Fruit fly (Drosophila melanogaster) whole organism, embryonic: Measurements from ENCODE around the gene CaBP1.

Experiments used
- Atf-2 ChIP-seq: fragments of 200-800 bp; sonication (Bioruptor generic); optimal IDR thresholded peaks from 2 replicates; lab custom pipeline; 2016; ENCODE audit warnings: missing biosample characterization, missing genetic modification characterization
- Bgb ChIP-seq: fragments of 200-800 bp; sonication (Bioruptor generic); IDR thresholded peaks from 2 replicates; pipeline ENCODE4 v1.3.6; 2022; ENCODE audit warnings: missing biosample characterization, missing genetic modification characterization; ENCODE audit not compliant: partially characterized antibody
- CG10366 ChIP-seq: fragments of 200-800 bp; sonication (Bioruptor generic); IDR thresholded peaks from 2 replicates; pipeline ENCODE4 v1.3.6; 2022; ENCODE audit warnings: missing biosample characterization, missing genetic modification characterization
- CG10654 ChIP-seq: fragments of 200-800 bp; sonication (Bioruptor generic); optimal IDR thresholded peaks from 2 replicates; lab custom pipeline; 2016; ENCODE audit warnings: missing biosample characterization, missing genetic modification characterization
- CG10979 ChIP-seq: fragments of 200-800 bp; sonication (Bioruptor generic); optimal IDR thresholded peaks from 2 replicates; lab custom pipeline; 2018; ENCODE audit warnings: missing biosample characterization, mild to moderate bottlenecking, missing genetic modification characterization, moderate library complexity
- CG11560 ChIP-seq: fragments of 200-800 bp; sonication (Bioruptor generic); IDR thresholded peaks from 3 replicates; pipeline ENCODE4 v1.3.6; 2022; ENCODE audit warnings: missing biosample characterization, missing genetic modification characterization
- CG12236 ChIP-seq: fragments of 200-800 bp; sonication (Bioruptor generic); optimal IDR thresholded peaks from 2 replicates; lab custom pipeline; 2016; ENCODE audit warnings: missing biosample characterization, missing genetic modification characterization
- CG12769 ChIP-seq: fragments of 200-800 bp; sonication (Bioruptor generic); optimal IDR thresholded peaks from 2 replicates; lab custom pipeline; 2019; ENCODE audit warnings: missing biosample characterization, mild to moderate bottlenecking, missing genetic modification characterization, moderate library complexity
- CG13424 ChIP-seq: fragments of 200-800 bp; sonication (Bioruptor generic); optimal IDR thresholded peaks from 2 replicates; lab custom pipeline; 2019; ENCODE audit warnings: missing biosample characterization, mild to moderate bottlenecking, missing genetic modification characterization, moderate library complexity
- CG18619 ChIP-seq: fragments of 200-800 bp; sonication (Bioruptor generic); optimal IDR thresholded peaks from 3 replicates; lab custom pipeline; 2017; ENCODE audit warnings: missing biosample characterization, mild to moderate bottlenecking, missing genetic modification characterization
- CG32772 ChIP-seq: fragments of 200-800 bp; sonication (Bioruptor generic); IDR thresholded peaks from 2 replicates; pipeline ENCODE4 v1.3.6; 2022; ENCODE audit warnings: missing biosample characterization, missing genetic modification characterization
- CG33213 ChIP-seq: fragments of 200-800 bp; sonication (Bioruptor generic); optimal IDR thresholded peaks from 3 replicates; lab custom pipeline; 2016; ENCODE audit warnings: missing biosample characterization, missing genetic modification characterization
- CG4282 ChIP-seq: fragments of 200-800 bp; sonication (Bioruptor generic); optimal IDR thresholded peaks from 2 replicates; lab custom pipeline; 2016; ENCODE audit warnings: missing biosample characterization, missing genetic modification characterization
- CG5953 ChIP-seq: fragments of 200-800 bp; sonication (Bioruptor generic); IDR thresholded peaks from 2 replicates; pipeline ENCODE4 v1.3.6; 2022; ENCODE audit warnings: missing biosample characterization, missing genetic modification characterization
- CG6765 ChIP-seq: fragments of 200-800 bp; sonication (Bioruptor generic); optimal IDR thresholded peaks from 3 replicates; lab custom pipeline; 2017; ENCODE audit warnings: missing biosample characterization, mild to moderate bottlenecking, missing genetic modification characterization
- CG7372 ChIP-seq: fragments of 200-800 bp; sonication (Bioruptor generic); IDR thresholded peaks from 2 replicates; pipeline ENCODE4 v1.3.6; 2022; ENCODE audit warnings: missing biosample characterization, missing genetic modification characterization
- CG7556 ChIP-seq: fragments of 200-800 bp; sonication (Bioruptor generic); optimal IDR thresholded peaks from 2 replicates; lab custom pipeline; 2017; ENCODE audit warnings: missing biosample characterization, mild to moderate bottlenecking, missing genetic modification characterization
- CG9609 ChIP-seq: fragments of 200-800 bp; sonication (Bioruptor generic); optimal IDR thresholded peaks from 3 replicates; lab custom pipeline; 2016; ENCODE audit warnings: missing biosample characterization, missing genetic modification characterization
- CkIIα-i1 ChIP-seq: fragments of 200-800 bp; sonication (Bioruptor generic); IDR thresholded peaks from 2 replicates; pipeline ENCODE4 v1.3.6; 2022; ENCODE audit warnings: missing biosample characterization, missing genetic modification characterization
- Dad ChIP-seq: fragments of 200-800 bp; sonication (Bioruptor generic); optimal IDR thresholded peaks from 3 replicates; lab custom pipeline; 2016; ENCODE audit warnings: missing biosample characterization, missing genetic modification characterization
- Dek ChIP-seq: fragments of 200-800 bp; sonication (Bioruptor generic); optimal IDR thresholded peaks from 3 replicates; lab custom pipeline; 2019; ENCODE audit warnings: missing biosample characterization, mild to moderate bottlenecking, missing genetic modification characterization, moderate library complexity
- Dip3 ChIP-seq: fragments of 200-800 bp; sonication (Bioruptor generic); optimal IDR thresholded peaks from 3 replicates; lab custom pipeline; 2016; ENCODE audit warnings: missing biosample characterization, missing genetic modification characterization
- Dll ChIP-seq: fragments of 200-800 bp; sonication (Bioruptor generic); IDR thresholded peaks from 4 replicates; pipeline ENCODE4 v1.3.6; 2022; ENCODE audit warnings: missing biosample characterization, missing genetic modification characterization; ENCODE audit not compliant: partially characterized antibody
- Ets97D ChIP-seq: fragments of 200-800 bp; sonication (Bioruptor generic); optimal IDR thresholded peaks from 3 replicates; lab custom pipeline; 2016; ENCODE audit warnings: missing biosample characterization, missing genetic modification characterization
- Gsc ChIP-seq: fragments of 200-800 bp; sonication (Bioruptor generic); IDR thresholded peaks from 2 replicates; pipeline ENCODE4 v1.3.6; 2022; ENCODE audit warnings: missing biosample characterization, missing genetic modification characterization
- HLH54F ChIP-seq: fragments of 200-800 bp; sonication (Bioruptor generic); optimal IDR thresholded peaks from 3 replicates; lab custom pipeline; 2016; ENCODE audit warnings: missing biosample characterization, missing genetic modification characterization
- MESR4 ChIP-seq: fragments of 200-800 bp; sonication (Bioruptor generic); optimal IDR thresholded peaks from 2 replicates; lab custom pipeline; 2018; ENCODE audit warnings: missing biosample characterization, mild to moderate bottlenecking, missing genetic modification characterization, moderate library complexity
- MTF-1 ChIP-seq: fragments of 200-800 bp; sonication (Bioruptor generic); optimal IDR thresholded peaks from 2 replicates; lab custom pipeline; 2018; ENCODE audit warnings: missing biosample characterization, mild to moderate bottlenecking, missing genetic modification characterization, borderline replicate concordance
- Med ChIP-seq: fragments of 200-800 bp; sonication (Bioruptor generic); peaks from one replicate; lab custom pipeline; 2016; ENCODE audit warnings: missing biosample characterization, missing genetic modification characterization, mild to moderate bottlenecking, inconsistent platforms, moderate library complexity
- NC2α ChIP-seq: fragments of 200-800 bp; sonication (Bioruptor generic); optimal IDR thresholded peaks from 2 replicates; lab custom pipeline; 2016; ENCODE audit warnings: missing biosample characterization, missing genetic modification characterization
- Pdp1 ChIP-seq, 2 experiments: fragments of 200-800 bp; sonication (Bioruptor generic); optimal IDR thresholded peaks; 3 replicates each; lab custom pipeline; 2016; ENCODE audit warnings: missing biosample characterization in 2 of 2, missing genetic modification characterization in 2 of 2, mild to moderate bottlenecking in 1 of 2, moderate library complexity in 1 of 2
- Ravus ChIP-seq: fragments of 200-800 bp; sonication (Bioruptor generic); IDR thresholded peaks from 2 replicates; pipeline ENCODE4 v1.3.6; 2022; ENCODE audit warnings: missing biosample characterization, missing genetic modification characterization
- Sry-δ ChIP-seq: fragments of 200-800 bp; sonication (Bioruptor generic); optimal IDR thresholded peaks from 2 replicates; lab custom pipeline; 2016; ENCODE audit warnings: missing biosample characterization, missing genetic modification characterization
- Usf ChIP-seq: fragments of 200-800 bp; sonication (Bioruptor generic); optimal IDR thresholded peaks from 2 replicates; lab custom pipeline; 2017; ENCODE audit warnings: missing genotype, missing biosample characterization, missing genetic modification characterization
- br ChIP-seq: fragments of >200 bp; optimal IDR thresholded peaks from 2 replicates; lab custom pipeline; 2017
- dati ChIP-seq: fragments of 200-800 bp; sonication (Bioruptor generic); IDR thresholded peaks from 2 replicates; pipeline ENCODE4 v1.3.6; 2022; ENCODE audit warnings: missing biosample characterization, missing genetic modification characterization
- dm ChIP-seq: fragments of 200-800 bp; sonication (Bioruptor generic); optimal IDR thresholded peaks from 3 replicates; lab custom pipeline; 2016; ENCODE audit warnings: missing biosample characterization, missing genetic modification characterization
- esg ChIP-seq: fragments of 200-800 bp; sonication (Bioruptor generic); conservative IDR thresholded peaks from 2 replicates; pipeline ENCODE4 v1.3.6; 2022; ENCODE audit warnings: missing biosample characterization, missing genetic modification characterization
- eve ChIP-seq, 2 experiments: fragments of >200 bp; optimal IDR thresholded peaks; 2 replicates each; lab custom pipeline; 2017; ENCODE audit warnings: missing biosample characterization in 2 of 2, missing genetic modification characterization in 2 of 2
- fd96Cb ChIP-seq: fragments of 200-800 bp; sonication (Bioruptor generic); optimal IDR thresholded peaks from 2 replicates; lab custom pipeline; 2018; ENCODE audit warnings: missing biosample characterization, mild to moderate bottlenecking, missing genetic modification characterization, moderate library complexity
- gem ChIP-seq: fragments of 200-800 bp; sonication (Bioruptor generic); optimal IDR thresholded peaks from 2 replicates; lab custom pipeline; 2019; ENCODE audit warnings: missing biosample characterization, mild to moderate bottlenecking, missing genetic modification characterization, moderate library complexity
- ham ChIP-seq: fragments of 200-800 bp; sonication (Bioruptor generic); IDR thresholded peaks from 2 replicates; pipeline ENCODE4 v1.3.6; 2022; ENCODE audit warnings: missing biosample characterization, missing genetic modification characterization
- hth ChIP-seq: fragments of >200 bp; optimal IDR thresholded peaks from 2 replicates; lab custom pipeline; 2017; ENCODE audit warnings: inconsistent platforms
- inv ChIP-seq: fragments of 200-800 bp; sonication (Bioruptor generic); IDR thresholded peaks from 2 replicates; pipeline ENCODE4 v1.3.6; 2022; ENCODE audit warnings: missing biosample characterization, missing genetic modification characterization; ENCODE audit not compliant: partially characterized antibody
- knrl ChIP-seq: fragments of 200-800 bp; sonication (Bioruptor generic); IDR thresholded peaks from 3 replicates; pipeline ENCODE4 v1.3.6; 2022; ENCODE audit warnings: missing biosample characterization, missing genetic modification characterization; ENCODE audit not compliant: partially characterized antibody
- lbe ChIP-seq: fragments of 200-800 bp; sonication (Bioruptor generic); optimal IDR thresholded peaks from 2 replicates; lab custom pipeline; 2016; ENCODE audit warnings: missing biosample characterization, mild to moderate bottlenecking, missing genetic modification characterization
- lilli ChIP-seq: fragments of 200-800 bp; sonication (Bioruptor generic); optimal IDR thresholded peaks from 3 replicates; lab custom pipeline; 2016; ENCODE audit warnings: missing biosample characterization, missing genetic modification characterization
- mam ChIP-seq: fragments of 200-800 bp; sonication (Bioruptor generic); optimal IDR thresholded peaks from 3 replicates; lab custom pipeline; 2016; ENCODE audit warnings: missing biosample characterization, missing genetic modification characterization
- onecut ChIP-seq: fragments of 200-800 bp; sonication (Bioruptor generic); IDR thresholded peaks from 2 replicates; pipeline ENCODE4 v1.3.6; 2022; ENCODE audit warnings: missing biosample characterization, missing genetic modification characterization
- sna ChIP-seq: fragments of 200-800 bp; sonication (Bioruptor generic); IDR thresholded peaks from 2 replicates; pipeline ENCODE4 v1.3.6; 2022; ENCODE audit warnings: missing biosample characterization, missing genetic modification characterization; ENCODE audit not compliant: partially characterized antibody
- vfl ChIP-seq: fragments of 200-800 bp; sonication (Bioruptor generic); optimal IDR thresholded peaks from 2 replicates; lab custom pipeline; 2016; ENCODE audit warnings: missing biosample characterization, missing genetic modification characterization

Gene CaBP1

DNA sequence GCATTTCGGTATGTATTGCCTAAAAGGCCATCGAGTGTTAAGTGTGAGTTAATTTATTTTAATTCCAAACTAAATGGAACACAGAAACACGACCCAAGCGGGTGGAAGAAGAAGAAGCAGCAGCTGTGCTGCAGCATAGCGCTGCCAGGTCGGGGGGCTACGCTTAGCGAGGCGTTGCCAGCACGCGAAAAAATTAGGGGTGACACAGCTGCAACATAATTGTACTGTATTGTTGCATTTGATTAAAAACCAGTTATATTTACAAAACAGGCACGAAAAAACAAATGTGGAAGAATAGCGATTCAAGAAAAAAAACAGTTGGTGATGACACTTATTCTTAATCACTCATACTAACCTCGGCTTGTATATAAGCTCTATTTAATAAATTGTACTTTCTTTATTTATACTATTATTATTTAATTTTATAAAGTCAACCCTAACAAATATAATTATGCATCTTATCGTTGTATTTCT lies 6.3 kb downstream of the CaBP1 start (continued):
- TF ChIP-seq fd96Cb = peak; percentile 45
- peak; percentile 67 for TF ChIP-seq CG4282
- peak; percentile 12; the same call in 1 of the 2 replicates for TF ChIP-seq Ravus (GFP tag; lab: Robert Waterston, UW)
- peak; percentile 43 for TF ChIP-seq CG9609 (GFP tag; lab: Kevin White, UChicago)
- TF ChIP-seq CG11560 (tag; lab: Robert Waterston, UW) = peak; percentile 49; the same call in 1 of the 3 replicates
- peak; percentile 44 for TF ChIP-seq CG12769 (tag; lab: Kevin White, UChicago)
- peak; percentile 87 for TF ChIP-seq Sry-δ
- TF ChIP-seq vfl (GFP tag; lab: Kevin White, UChicago) = peak; percentile 69
- peak; percentile 83 for TF ChIP-seq gem (tag; lab: Kevin White, UChicago)
- 0 out of 2 replicates have a peak, but pooled peaks have one; percentile 20 for TF ChIP-seq Gsc (GFP tag; lab: Robert Waterston, UW)
- TF ChIP-seq Usf (GFP tag; lab: Kevin White, UChicago) = peak; percentile 30
- peak; percentile 9 for TF ChIP-seq NC2α (GFP tag; lab: Kevin White, UChicago)
- peak; percentile 3 for TF ChIP-seq CG6765 (GFP tag; lab: Kevin White, UChicago)
- TF ChIP-seq hth (lab: Kevin White, UChicago) = no peak
- peak; percentile 69 for TF ChIP-seq HLH54F
- TF ChIP-seq dati (GFP tag; lab: Robert Waterston, UW) = no peak
- peak; percentile 51 for TF ChIP-seq CG7556 (GFP tag; lab: Kevin White, UChicago)
- TF ChIP-seq Pdp1 (GFP tag; optimal IDR thresholded peaks at IDR 0.05; lab: Kevin White, UChicago) = peak; percentile 14 to 61
- peak; percentile 14 for TF ChIP-seq CG12236 (GFP tag; lab: Kevin White, UChicago)
- peak; percentile 60 for TF ChIP-seq lbe
- peak; percentile 68 for TF ChIP-seq CG32772 (GFP tag; lab: Robert Waterston, UW)
- no peak for TF ChIP-seq dm (GFP tag; lab: Kevin White, UChicago)
- no peak for TF ChIP-seq br (lab: Kevin White, UChicago)
- TF ChIP-seq CG10654 (GFP tag; lab: Kevin White, UChicago) = peak; percentile 65
- TF ChIP-seq MESR4 (GFP tag; lab: Kevin White, UChicago) = peak; percentile 58
- peak; percentile 55 for TF ChIP-seq inv (GFP tag; lab: Robert Waterston, UW)
- TF ChIP-seq onecut (GFP tag; lab: Robert Waterston, UW) = peak; percentile 41; the same call in 1 of the 2 replicates
- TF ChIP-seq sna (GFP tag; lab: Robert Waterston, UW) = peak; percentile 51; the same call in 1 of the 2 replicates
- TF ChIP-seq eve (GFP tag; optimal IDR thresholded peaks at IDR 0.05; lab: Kevin White, UChicago) = no peak
- TF ChIP-seq Dad (GFP tag; lab: Kevin White, UChicago) = peak; percentile 5
- peak; percentile 38 for TF ChIP-seq CG33213 (GFP tag; lab: Kevin White, UChicago)
- no peak for TF ChIP-seq CG5953 (GFP tag; lab: Robert Waterston, UW)
- peak; percentile 56 for TF ChIP-seq Dip3 (GFP tag; lab: Kevin White, UChicago)
- peak; percentile 68 for TF ChIP-seq knrl
- TF ChIP-seq esg (GFP tag; lab: Robert Waterston, UW) = peak; percentile 72
- peak; percentile 47; the same call in 1 of the 2 replicates for TF ChIP-seq CG7372 (GFP tag; lab: Robert Waterston, UW)
- peak; percentile 72 for TF ChIP-seq CG10366 (GFP tag; lab: Robert Waterston, UW)
- TF ChIP-seq mam (GFP tag; lab: Kevin White, UChicago) = peak; percentile 82
- peak; percentile 72 for TF ChIP-seq lilli
- TF ChIP-seq CG10979 = peak; percentile 41
- peak; percentile 44 for TF ChIP-seq Ets97D (GFP tag; lab: Kevin White, UChicago)
- TF ChIP-seq Dll = peak; percentile 70; the same call in 3 of the 4 replicates
- TF ChIP-seq CG13424 (tag; lab: Kevin White, UChicago) = peak; percentile 81
- TF ChIP-seq CG18619 (GFP tag; lab: Kevin White, UChicago) = no peak
- TF ChIP-seq Med = no peak
- TF ChIP-seq ham (GFP tag; lab: Robert Waterston, UW) = no peak
- peak; percentile 12 for TF ChIP-seq MTF-1 (GFP tag; lab: Kevin White, UChicago)
- TF ChIP-seq Bgb (GFP tag; lab: Robert Waterston, UW) = peak; percentile 73
- TF ChIP-seq Atf-2 = peak; percentile 61
- no peak for TF ChIP-seq CkIIα-i1 (GFP tag; lab: Robert Waterston, UW)
- peak; percentile 63 for TF ChIP-seq Dek (tag; lab: Kevin White, UChicago)
